Fruit fly (Drosophila melanogaster): Measurements from ENCODE around the gene RnrL.

The RnrL gene

DNA sequence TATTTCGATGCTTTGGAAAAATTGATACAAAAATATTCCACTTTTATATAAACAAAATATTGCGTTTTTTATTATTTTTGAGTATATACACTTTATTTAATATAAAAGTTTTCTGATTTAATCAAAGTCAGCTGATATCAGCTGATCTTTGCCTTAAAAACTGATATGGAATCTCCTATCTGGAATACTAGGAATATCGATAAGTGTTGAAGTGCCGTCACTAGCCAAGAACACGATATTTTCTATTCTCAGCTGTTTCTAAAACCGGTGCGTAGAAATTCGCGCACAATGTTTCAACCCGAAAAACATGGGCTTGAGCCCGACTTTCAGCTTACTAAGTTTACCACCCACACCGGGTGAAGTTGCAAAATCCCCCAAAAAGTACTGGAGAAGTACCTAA, 14.7 kb upstream of the RnrL start, which contains the start of gene Sps2 (continued):
- TF ChIP-seq fd102C (GFP tag; optimal IDR thresholded peaks at IDR 0.05) (no peak), Elba2 (GFP tag; optimal IDR thresholded peaks at IDR 0.05) (peak; percentile 23), CG8388 (GFP tag; optimal IDR thresholded peaks at IDR 0.05) (peak; percentile 51), Max (GFP tag; optimal IDR thresholded peaks at IDR 0.05) (peak; percentile 3), Nf-YC (tag; optimal IDR thresholded peaks at IDR 0.05) (peak; percentile 25), CG15514 (GFP tag; optimal IDR thresholded peaks at IDR 0.05) (peak; percentile 51), zfh1 (GFP tag; IDR thresholded peaks at IDR 0.05) (0 out of 3 replicates have a peak, but pooled peaks have one; percentile 13), CG14441 (GFP tag; IDR thresholded peaks at IDR 0.05) (peak; percentile 37; the same call in 1 of the 2 replicates), Med (GFP tag) (peak; percentile 81), CG8478 (optimal IDR thresholded peaks at IDR 0.05) (no peak), HLH4C (GFP tag; IDR thresholded peaks at IDR 0.05; ENCODE audit: partially characterized antibody) (peak; percentile 53; the same call in 1 of the 3 replicates), prd (optimal IDR thresholded peaks at IDR 0.05) (no peak), prd (GFP tag; IDR thresholded peaks at IDR 0.05) (no peak), CG2120 (GFP tag; optimal IDR thresholded peaks at IDR 0.05) (peak; percentile 18), jumu (GFP tag; optimal IDR thresholded peaks at IDR 0.05) (no peak), CG12236 (GFP tag; optimal IDR thresholded peaks at IDR 0.05) (no peak), CG14860 (GFP tag; IDR thresholded peaks at IDR 0.05; ENCODE audit: partially characterized antibody) (peak; percentile 40; the same call in 1 of the 3 replicates), CG2116 (GFP tag; optimal IDR thresholded peaks at IDR 0.05) (peak; percentile 24), bbx (GFP tag; IDR thresholded peaks at IDR 0.05; ENCODE audit: partially characterized antibody) (peak; percentile 78), sens-2 (GFP tag; IDR thresholded peaks at IDR 0.05) (no peak), Dek (tag; optimal IDR thresholded peaks at IDR 0.05) (peak; percentile 17), CG17328 (GFP tag; IDR thresholded peaks at IDR 0.05) (peak; percentile 27; the same call in 1 of the 2 replicates), Doc3 (GFP tag; IDR thresholded peaks at IDR 0.05; ENCODE audit: partially characterized antibody) (peak; percentile 78), Xrp1 (GFP tag; IDR thresholded peaks at IDR 0.05) (no peak), CG4617 (GFP tag; optimal IDR thresholded peaks at IDR 0.05; ENCODE audit: borderline replicate concordance) (peak; percentile 35), CG34376 (GFP tag; optimal IDR thresholded peaks at IDR 0.05) (peak; percentile 52), gcm2 (GFP tag; optimal IDR thresholded peaks at IDR 0.05) (no peak), sob (GFP tag; IDR thresholded peaks at IDR 0.05) (0 out of 2 replicates have a peak, but pooled peaks have one; percentile 30), CG15696 (tag; optimal IDR thresholded peaks at IDR 0.05) (no peak), sug (tag; optimal IDR thresholded peaks at IDR 0.05) (peak; percentile 35), D (optimal IDR thresholded peaks at IDR 0.05) (no peak), D (GFP tag; optimal IDR thresholded peaks at IDR 0.05) (no peak), Opbp (GFP tag; IDR thresholded peaks at IDR 0.05; ENCODE audit: partially characterized antibody) (peak; percentile 83), CG3281 (GFP tag; optimal IDR thresholded peaks at IDR 0.05) (no peak), CG10959 (GFP tag; IDR thresholded peaks at IDR 0.05) (no peak), CG30020 (tag; optimal IDR thresholded peaks at IDR 0.05) (peak; percentile 85), Sry-δ (GFP tag; optimal IDR thresholded peaks at IDR 0.05) (peak; percentile 84), CG13296 (GFP tag; optimal IDR thresholded peaks at IDR 0.05) (peak; percentile 18), grn (GFP tag; optimal IDR thresholded peaks at IDR 0.05) (peak; percentile 94), ato (GFP tag; IDR thresholded peaks at IDR 0.05; ENCODE audit: partially characterized antibody) (peak; percentile 51; the same call in 1 of the 2 replicates), CG7963 (GFP tag; IDR thresholded peaks at IDR 0.05; ENCODE audit: partially characterized antibody) (peak; percentile 52; the same call in 1 of the 3 replicates), row (GFP tag; IDR thresholded peaks at IDR 0.05) (peak; percentile 77), caup (GFP tag; optimal IDR thresholded peaks at IDR 0.05; ENCODE audit: severe bottlenecking) (no peak), CG33557 (GFP tag; optimal IDR thresholded peaks at IDR 0.05) (no peak), CG15601 (tag; optimal IDR thresholded peaks at IDR 0.05) (peak; percentile 30), CG32532 (GFP tag; IDR thresholded peaks at IDR 0.05) (peak; percentile 37; the same call in 1 of the 2 replicates), unc-4 (GFP tag; IDR thresholded peaks at IDR 0.05; ENCODE audit: partially characterized antibody) (peak; percentile 78), Oaz (GFP tag; IDR thresholded peaks at IDR 0.05) (no peak), tll (GFP tag; optimal IDR thresholded peaks at IDR 0.05) (peak in 1 of 2 experiments; percentile 44)

All from whole organism, embryonic.